In genomic region chr2L:4080768-4081167, dm6 we compare ENCODE assay signal across 1 fruit fly cellular context.
TF ChIP-seq lines count a peak whose summit lies in the region.

No protein-coding gene starts in this region.

TF ChIP-seq in whole organism, embryonic, 481 proteins besides CTCF, POLR2A, EP300 and RAD21 (continued from another document):
- TF ChIP-seq pnt (GFP tag; optimal IDR thresholded peaks at IDR 0.05; lab: Kevin White, UChicago) (peak; percentile 68), phol (tag; optimal IDR thresholded peaks at IDR 0.05; lab: Kevin White, UChicago) (peak; percentile 57), CG15514 (GFP tag; optimal IDR thresholded peaks at IDR 0.05; lab: Kevin White, UChicago) (peak; percentile 37), gro (GFP tag; optimal IDR thresholded peaks at IDR 0.05; lab: Kevin White, UChicago) (peak; percentile 70), pros (GFP tag; optimal IDR thresholded peaks at IDR 0.05; lab: Kevin White, UChicago) (no peak), cas (GFP tag; IDR thresholded peaks at IDR 0.05; lab: Robert Waterston, UW) (0 out of 2 replicates have a peak, but pooled peaks have one; percentile 19), row (GFP tag; IDR thresholded peaks at IDR 0.05; lab: Robert Waterston, UW) (peak; percentile 92), CG4820 (GFP tag; optimal IDR thresholded peaks at IDR 0.05; lab: Kevin White, UChicago) (peak; percentile 46), CG17328 (GFP tag; IDR thresholded peaks at IDR 0.05; lab: Robert Waterston, UW) (peak; percentile 80), Rx (GFP tag; IDR thresholded peaks at IDR 0.05; lab: Robert Waterston, UW) (peak; percentile 53), CG7928 (GFP tag; optimal IDR thresholded peaks at IDR 0.05; lab: Kevin White, UChicago) (no peak), CG12299 (tag; optimal IDR thresholded peaks at IDR 0.05; lab: Kevin White, UChicago) (peak; percentile 2)
TF ChIP-seq in whole organism, embryonic: peak in this region for 353.
